Fruit fly (Drosophila melanogaster): ENCODE measurements around the gene CG34357.

The CG34357 gene

DNA sequence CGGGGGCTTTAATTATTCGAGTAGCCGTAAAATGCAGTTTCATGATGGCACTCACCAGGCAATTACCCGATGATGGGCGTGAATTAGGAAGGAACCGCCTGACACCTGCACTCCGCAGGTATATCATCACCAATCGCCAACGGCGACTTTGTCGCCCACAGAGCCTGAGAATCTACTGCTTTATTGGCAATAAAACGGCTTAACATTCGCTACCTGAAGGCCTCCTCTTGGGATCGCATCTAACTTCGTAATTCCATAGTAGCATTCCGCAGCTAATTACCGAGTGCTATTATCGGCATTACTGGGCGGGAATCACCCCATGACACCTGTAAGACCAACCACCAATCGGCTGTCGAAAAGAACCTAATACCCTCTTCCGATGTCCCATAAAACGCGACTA lies 99.6 kb downstream of the CG34357 start:
- no peak for TF ChIP-seq pan (optimal IDR thresholded peaks at IDR 0.05)
- no peak for TF ChIP-seq Dll (optimal IDR thresholded peaks at IDR 0.05)
- no peak for TF ChIP-seq psq (optimal IDR thresholded peaks at IDR 0.05)
- no peak for TF ChIP-seq CG8478 (optimal IDR thresholded peaks at IDR 0.05)
- no peak for TF ChIP-seq usp (GFP tag; optimal IDR thresholded peaks at IDR 0.05)
- TF ChIP-seq EcR (GFP tag; optimal IDR thresholded peaks at IDR 0.05): no peak

DNA sequence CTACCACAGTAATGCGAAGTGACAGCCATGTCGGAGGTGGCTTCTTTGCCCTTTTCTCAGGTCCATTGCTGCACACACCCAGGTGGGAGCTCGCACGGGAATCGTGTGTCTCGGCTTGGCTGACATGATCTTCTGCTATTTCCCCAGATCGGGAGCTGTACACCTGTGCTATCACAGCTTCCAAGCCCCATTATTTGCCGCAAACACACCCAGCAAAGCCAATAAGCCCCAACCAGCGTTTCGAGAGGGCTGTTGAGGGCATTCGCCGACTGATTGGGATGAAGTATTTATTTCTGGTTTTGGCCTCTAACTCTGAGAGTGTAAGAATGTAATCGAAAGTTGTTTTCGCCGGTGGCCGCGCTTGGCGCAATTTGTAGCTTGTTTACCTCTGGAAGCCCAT lies 100.2 kb downstream of the CG34357 start:
- no peak for TF ChIP-seq psq (optimal IDR thresholded peaks at IDR 0.05)
- no peak for TF ChIP-seq usp (GFP tag; optimal IDR thresholded peaks at IDR 0.05)
- no peak for TF ChIP-seq CG8478 (optimal IDR thresholded peaks at IDR 0.05)
- no peak for TF ChIP-seq Dll (optimal IDR thresholded peaks at IDR 0.05)
- TF ChIP-seq pan (optimal IDR thresholded peaks at IDR 0.05): no peak
- TF ChIP-seq EcR (GFP tag; optimal IDR thresholded peaks at IDR 0.05): no peak

DNA sequence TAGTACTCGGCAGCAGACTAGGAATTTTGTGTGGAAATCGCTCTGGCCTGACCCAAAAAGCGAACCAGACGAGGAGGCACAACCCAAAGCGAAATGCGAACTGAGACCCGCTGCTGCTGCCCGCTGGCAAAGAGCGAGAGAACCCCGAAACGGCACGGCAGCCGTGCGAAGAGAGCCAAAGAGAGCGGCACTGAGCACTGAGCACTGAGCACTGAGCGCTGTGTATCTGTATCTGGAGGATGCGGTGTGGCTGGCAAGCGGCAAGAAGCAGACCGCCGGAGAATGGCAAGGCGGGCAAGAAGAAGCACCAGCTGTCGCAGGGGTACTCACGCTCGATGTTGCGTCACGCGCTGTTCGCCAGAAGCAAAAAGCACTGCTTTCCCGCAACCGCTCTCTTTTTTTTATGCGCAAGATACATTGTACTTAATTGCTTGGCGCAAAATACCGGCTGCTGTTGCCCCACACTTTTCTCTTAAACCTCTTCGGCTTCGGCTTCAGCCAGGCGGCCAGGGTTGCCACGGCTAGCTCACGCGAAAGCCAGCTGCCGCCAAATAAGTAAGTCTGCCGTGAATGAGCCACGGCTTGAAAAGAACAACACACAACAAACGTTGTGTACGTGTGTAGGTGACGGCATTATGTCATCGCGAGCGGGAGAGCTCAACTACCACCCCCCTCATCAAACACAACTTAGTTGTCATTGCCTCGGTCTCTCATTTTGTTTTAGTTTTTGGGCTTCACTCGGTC lies 104.5 kb downstream of the CG34357 start:
- TF ChIP-seq Dll (optimal IDR thresholded peaks at IDR 0.05) (peak; percentile 93), CG8478 (optimal IDR thresholded peaks at IDR 0.05) (no peak)

DNA sequence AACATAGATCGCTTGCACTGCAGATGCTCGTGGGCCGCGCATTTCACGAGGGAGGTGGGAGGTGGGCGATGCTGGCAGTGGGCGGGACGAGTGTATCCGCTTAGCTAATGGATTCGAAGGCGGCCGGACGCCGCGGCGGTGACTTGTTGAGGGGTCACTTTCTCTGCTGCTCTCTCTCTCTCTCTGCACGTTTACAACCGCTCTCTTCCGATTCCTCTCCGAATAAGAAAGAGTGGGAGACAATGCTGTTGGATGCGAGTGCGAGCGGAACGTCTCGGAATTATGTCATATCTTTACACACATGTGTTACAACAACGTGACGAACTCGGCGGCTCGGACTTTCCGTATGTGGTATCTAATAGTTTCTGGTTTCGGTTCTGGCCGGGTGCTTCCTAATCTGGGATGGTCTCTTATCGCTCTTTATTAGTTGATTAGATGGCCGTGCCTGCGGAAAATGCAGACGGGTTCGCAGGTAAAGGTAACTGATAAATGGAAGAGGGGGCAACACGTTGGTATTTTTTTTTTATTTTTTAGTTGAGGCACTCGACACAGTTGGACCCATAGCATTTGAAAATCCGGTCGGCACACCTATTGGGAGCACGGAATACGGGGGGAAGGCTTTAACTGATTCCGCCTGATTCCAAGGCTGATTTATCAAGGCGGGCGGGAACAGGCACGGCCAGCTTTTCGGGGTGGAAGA lies 105.4 kb downstream of the CG34357 start:
- TF ChIP-seq EcR (GFP tag; optimal IDR thresholded peaks at IDR 0.05) (no peak), Dll (optimal IDR thresholded peaks at IDR 0.05) (peak; percentile 76)

DNA sequence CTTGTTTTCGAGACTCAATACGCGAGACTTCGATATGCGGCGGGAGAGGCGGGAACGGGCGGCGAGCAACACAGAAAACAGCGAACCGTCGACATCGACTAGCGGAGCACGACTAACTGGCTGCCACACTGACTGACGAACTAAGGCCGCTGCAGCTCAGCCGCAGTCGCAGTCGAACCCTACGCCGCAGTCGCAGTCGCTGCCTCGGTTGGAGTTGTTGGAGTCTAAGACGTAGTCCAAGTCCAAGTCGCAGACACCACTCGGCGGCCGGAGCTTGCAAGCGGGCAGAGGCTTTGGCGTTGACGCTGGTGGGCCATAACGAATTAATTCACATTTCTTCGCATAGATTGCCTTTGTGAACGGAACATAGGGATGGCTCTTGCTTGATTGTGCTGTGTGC lies 107.1 kb downstream of the CG34357 start:
- TF ChIP-seq usp (GFP tag; optimal IDR thresholded peaks at IDR 0.05) (no peak), psq (optimal IDR thresholded peaks at IDR 0.05) (no peak), CG8478 (optimal IDR thresholded peaks at IDR 0.05) (no peak), EcR (GFP tag; optimal IDR thresholded peaks at IDR 0.05) (no peak), Dll (optimal IDR thresholded peaks at IDR 0.05) (no peak), pan (optimal IDR thresholded peaks at IDR 0.05) (no peak)

DNA sequence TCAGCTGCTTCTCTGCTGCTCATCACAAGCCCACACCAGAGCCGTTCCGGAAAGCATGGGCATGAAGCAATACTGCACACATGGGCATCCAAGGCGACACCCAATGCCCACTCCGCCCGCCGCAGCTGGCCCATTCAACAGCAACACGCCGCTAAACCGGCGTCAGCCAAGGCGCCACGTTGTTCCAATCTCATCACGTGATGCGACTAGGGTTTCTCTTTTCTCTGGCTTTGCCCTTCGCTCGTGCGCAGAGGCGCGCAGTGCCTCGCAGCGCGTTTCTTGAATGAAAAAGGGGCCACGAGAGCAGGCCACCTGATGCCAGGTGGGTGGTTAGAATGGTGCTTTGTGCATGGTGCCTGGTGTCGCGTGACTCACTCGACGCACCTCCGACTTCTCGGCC lies 108.6 kb downstream of the CG34357 start:
- no peak for TF ChIP-seq usp (GFP tag; optimal IDR thresholded peaks at IDR 0.05)

DNA sequence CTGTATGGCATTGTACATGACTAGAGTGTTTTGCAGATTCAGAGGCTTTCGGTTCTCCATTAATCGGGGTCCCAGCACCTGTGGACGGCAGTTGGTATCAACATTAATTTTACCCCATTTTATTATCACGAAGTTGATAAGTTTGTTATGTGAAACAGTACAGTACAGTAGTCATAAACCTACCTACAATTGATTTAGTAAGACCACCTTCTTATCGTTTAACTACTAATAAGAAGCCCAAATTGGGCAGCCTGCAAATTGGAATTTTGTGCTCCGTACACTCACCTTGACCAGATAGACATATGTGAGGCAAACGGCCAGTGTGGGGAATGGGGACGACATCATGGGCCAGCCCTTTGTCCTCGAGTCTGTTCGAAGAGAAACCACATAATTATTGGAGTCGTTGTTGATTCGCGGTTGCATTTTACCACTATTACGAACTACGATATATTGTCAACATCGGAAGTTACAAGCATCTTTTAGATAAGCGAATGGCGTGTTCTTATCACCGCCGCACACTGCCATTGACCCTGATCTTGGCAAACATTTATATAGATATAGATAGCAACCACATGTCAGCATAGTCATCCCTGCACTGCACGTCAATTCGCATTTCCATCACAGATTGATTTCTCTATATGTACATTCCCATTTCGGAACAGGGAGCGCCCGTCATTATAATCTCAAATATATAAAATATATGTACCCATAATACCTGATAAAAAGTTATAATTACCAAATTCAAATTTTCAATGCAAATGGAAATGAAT lies 111.2 kb downstream of the CG34357 start:
- TF ChIP-seq usp (GFP tag; optimal IDR thresholded peaks at IDR 0.05) (no peak), psq (optimal IDR thresholded peaks at IDR 0.05) (no peak), pan (optimal IDR thresholded peaks at IDR 0.05) (no peak), EcR (GFP tag; optimal IDR thresholded peaks at IDR 0.05) (no peak), Dll (optimal IDR thresholded peaks at IDR 0.05) (no peak), CG8478 (optimal IDR thresholded peaks at IDR 0.05) (no peak)

DNA sequence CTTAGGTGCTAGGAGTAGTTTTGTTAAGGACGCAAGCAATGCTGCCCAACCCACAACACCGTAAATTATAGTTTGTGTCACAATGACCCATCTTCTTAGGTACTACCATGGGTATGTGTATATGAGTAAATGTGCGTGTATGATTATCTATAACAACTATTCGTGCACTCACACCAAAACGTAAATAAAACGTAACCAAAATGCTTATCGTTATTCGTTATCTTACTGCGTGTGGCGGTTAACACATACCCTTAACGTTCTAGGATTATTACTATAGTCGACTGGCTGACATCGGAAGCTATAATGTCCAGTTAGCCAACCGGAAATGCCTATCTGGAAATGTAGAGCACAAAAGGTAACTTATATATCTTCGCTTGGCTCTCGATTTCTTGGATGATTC lies 112.8 kb downstream of the CG34357 start:
- TF ChIP-seq psq (optimal IDR thresholded peaks at IDR 0.05): no peak
- TF ChIP-seq Dll (optimal IDR thresholded peaks at IDR 0.05): no peak
- no peak for TF ChIP-seq pan (optimal IDR thresholded peaks at IDR 0.05)
- TF ChIP-seq usp (GFP tag; optimal IDR thresholded peaks at IDR 0.05): no peak
- TF ChIP-seq CG8478 (optimal IDR thresholded peaks at IDR 0.05): no peak
- no peak for TF ChIP-seq EcR (GFP tag; optimal IDR thresholded peaks at IDR 0.05)
